Worm (Caenorhabditis elegans): ENCODE data around the gene srt-30.

DNA sequence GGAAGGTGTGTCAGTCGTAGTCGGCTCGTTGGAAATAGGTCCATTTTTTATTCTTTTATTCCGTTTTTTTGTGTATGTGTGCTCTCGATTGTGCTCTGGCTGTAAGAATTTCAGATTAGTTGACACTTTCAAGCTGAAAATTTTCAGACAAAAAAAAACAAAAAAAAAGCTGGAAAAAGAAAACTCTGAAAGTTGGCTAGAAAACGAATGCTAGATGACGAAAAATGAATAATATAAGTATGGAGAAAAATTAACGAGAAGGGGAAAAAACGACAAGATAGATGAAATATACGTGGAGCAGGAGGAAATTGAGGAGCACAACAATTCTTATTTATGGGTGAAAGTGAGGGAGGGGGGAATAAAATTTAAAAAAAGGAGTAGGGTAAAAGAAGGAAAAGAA lies 31.3 kb upstream of the srt-30 start, which contains the start of gene H10D18.5:
- no peak for TF ChIP-seq ztf-29 (GFP tag; IDR thresholded peaks at IDR 0.05)
- no peak for TF ChIP-seq cog-1 (tag; optimal IDR thresholded peaks at IDR 0.05)
- no peak for TF ChIP-seq med-1 (GFP tag; optimal IDR thresholded peaks at IDR 0.05; ENCODE audit: insufficient read depth)
- no peak for TF ChIP-seq flt-1 (GFP tag; IDR thresholded peaks at IDR 0.05)
- TF ChIP-seq ztf-23 (GFP tag; IDR thresholded peaks at IDR 0.05) = no peak
- no peak for TF ChIP-seq tab-1 (GFP tag; IDR thresholded peaks at IDR 0.05)
- no peak for TF ChIP-seq klf-2 (GFP tag; conservative IDR thresholded peaks at IDR 0.05)
- no peak for TF ChIP-seq T22C8.4 (GFP tag; IDR thresholded peaks at IDR 0.05)
